Fruit fly (Drosophila melanogaster) whole organism, embryonic: ENCODE results near the gene Cpr65Au.

Experiments
- ATbp ChIP-seq: fragments of 200-800 bp; sonication (Bioruptor generic); optimal IDR thresholded peaks from 2 replicates; lab custom pipeline; 2017; ENCODE audit warnings: missing biosample characterization, mild to moderate bottlenecking, missing genetic modification characterization, missing genetic modification reagents
- Aef1 ChIP-seq: fragments of 200-800 bp; sonication (Bioruptor generic); IDR thresholded peaks from 3 replicates; pipeline ENCODE4 v1.3.6; 2022; ENCODE audit warnings: missing biosample characterization, missing genetic modification characterization
- Atf3 ChIP-seq: fragments of 200-800 bp; sonication (Bioruptor generic); optimal IDR thresholded peaks from 3 replicates; lab custom pipeline; 2016; ENCODE audit warnings: missing biosample characterization, missing genetic modification characterization
- Atf6 ChIP-seq: fragments of 200-800 bp; sonication (Bioruptor generic); IDR thresholded peaks from 2 replicates; pipeline ENCODE4 v1.3.6; 2022; ENCODE audit warnings: missing biosample characterization, missing genetic modification characterization
- C15 ChIP-seq: fragments of 200-800 bp; sonication (Bioruptor generic); IDR thresholded peaks from 3 replicates; pipeline ENCODE4 v1.3.6; 2022; ENCODE audit warnings: missing biosample characterization, missing genetic modification characterization
- CG10959 ChIP-seq: fragments of 200-800 bp; sonication (Bioruptor generic); IDR thresholded peaks from 2 replicates; pipeline ENCODE4 v1.3.6; 2022; ENCODE audit warnings: missing biosample characterization, missing genetic modification characterization
- CG11696 ChIP-seq: fragments of 200-800 bp; sonication (Bioruptor generic); IDR thresholded peaks from 2 replicates; pipeline ENCODE4 v1.3.6; 2022; ENCODE audit warnings: missing biosample characterization, missing genetic modification characterization
- CG13296 ChIP-seq: fragments of 200-800 bp; sonication (Bioruptor generic); optimal IDR thresholded peaks from 3 replicates; lab custom pipeline; 2018; ENCODE audit warnings: missing biosample characterization, mild to moderate bottlenecking, missing genetic modification characterization
- CG14667 ChIP-seq: fragments of 200-800 bp; sonication (Bioruptor generic); IDR thresholded peaks from 2 replicates; pipeline ENCODE4 v1.3.6; 2022; ENCODE audit warnings: missing biosample characterization, missing genetic modification characterization
- CG15696 ChIP-seq: fragments of 200-800 bp; sonication (Bioruptor generic); optimal IDR thresholded peaks from 2 replicates; lab custom pipeline; 2019; ENCODE audit warnings: missing biosample characterization, mild to moderate bottlenecking, missing genetic modification characterization, moderate library complexity
- CG17186 ChIP-seq: fragments of 200-800 bp; sonication (Bioruptor generic); optimal IDR thresholded peaks from 3 replicates; lab custom pipeline; 2017; ENCODE audit warnings: missing biosample characterization, missing genetic modification reagents, missing genetic modification characterization
- CG17568 ChIP-seq: fragments of 200-800 bp; sonication (Bioruptor generic); optimal IDR thresholded peaks from 2 replicates; lab custom pipeline; 2018; ENCODE audit warnings: missing biosample characterization, mild to moderate bottlenecking, missing genetic modification characterization, moderate library complexity
- CG17912 ChIP-seq: fragments of 200-800 bp; sonication (Bioruptor generic); optimal IDR thresholded peaks from 2 replicates; lab custom pipeline; 2018; ENCODE audit warnings: missing biosample characterization, mild to moderate bottlenecking, missing genetic modification characterization
- CG30403 ChIP-seq: fragments of 200-800 bp; sonication (Bioruptor generic); optimal IDR thresholded peaks from 3 replicates; lab custom pipeline; 2016; ENCODE audit warnings: missing biosample characterization, missing genetic modification characterization
- CG3065 ChIP-seq: fragments of 200-800 bp; sonication (Bioruptor generic); optimal IDR thresholded peaks from 2 replicates; lab custom pipeline; 2016; ENCODE audit warnings: missing biosample characterization, missing genetic modification characterization
- CG3838 ChIP-seq: fragments of 200-800 bp; sonication (Bioruptor generic); optimal IDR thresholded peaks from 3 replicates; lab custom pipeline; 2016; ENCODE audit warnings: missing biosample characterization, missing genetic modification characterization
- CG4328 ChIP-seq: fragments of 200-800 bp; sonication (Bioruptor generic); optimal IDR thresholded peaks from 3 replicates; lab custom pipeline; 2017; ENCODE audit warnings: missing biosample characterization, missing genetic modification reagents, missing genetic modification characterization
- CG4730 ChIP-seq: fragments of 200-800 bp; sonication (Bioruptor generic); IDR thresholded peaks from 2 replicates; pipeline ENCODE4 v1.3.6; 2022; ENCODE audit warnings: missing biosample characterization, missing genetic modification characterization
- CG6272 ChIP-seq: fragments of 200-800 bp; sonication (Bioruptor generic); IDR thresholded peaks from 2 replicates; pipeline ENCODE4 v1.3.6; 2022; ENCODE audit warnings: missing biosample characterization, missing genetic modification characterization
- CG6854 ChIP-seq: fragments of 200-800 bp; sonication (Bioruptor generic); optimal IDR thresholded peaks from 3 replicates; lab custom pipeline; 2017; ENCODE audit warnings: missing biosample characterization, mild to moderate bottlenecking, missing genetic modification characterization
- CG7786 ChIP-seq: fragments of 200-800 bp; sonication (Bioruptor generic); optimal IDR thresholded peaks from 2 replicates; lab custom pipeline; 2016; ENCODE audit warnings: missing biosample characterization, missing genetic modification characterization
- CG9817 ChIP-seq: fragments of 200-800 bp; sonication (Bioruptor generic); optimal IDR thresholded peaks from 2 replicates; lab custom pipeline; 2018; ENCODE audit warnings: missing biosample characterization, mild to moderate bottlenecking, missing genetic modification characterization, moderate library complexity
- CG9876 ChIP-seq: fragments of 200-800 bp; sonication (Bioruptor generic); optimal IDR thresholded peaks from 2 replicates; lab custom pipeline; 2016; ENCODE audit warnings: missing biosample characterization, missing genetic modification characterization
- CG9932 ChIP-seq: fragments of 200-800 bp; sonication (Bioruptor generic); IDR thresholded peaks from 2 replicates; pipeline ENCODE4 v1.3.6; 2022; ENCODE audit warnings: missing biosample characterization, missing genetic modification characterization
- CHES-1-like ChIP-seq: fragments of 200-800 bp; sonication (Bioruptor generic); optimal IDR thresholded peaks from 2 replicates; lab custom pipeline; 2016; ENCODE audit warnings: missing biosample characterization, missing genetic modification characterization
- D19B ChIP-seq: fragments of 200-800 bp; sonication (Bioruptor generic); optimal IDR thresholded peaks from 2 replicates; lab custom pipeline; 2017; ENCODE audit warnings: missing biosample characterization, mild to moderate bottlenecking, missing genetic modification characterization
- Dip2 ChIP-seq: fragments of 200-800 bp; sonication (Bioruptor generic); IDR thresholded peaks from 2 replicates; pipeline ENCODE4 v1.3.6; 2022; ENCODE audit warnings: missing biosample characterization, missing genetic modification characterization
- Gsc ChIP-seq: fragments of 200-800 bp; sonication (Bioruptor generic); IDR thresholded peaks from 2 replicates; pipeline ENCODE4 v1.3.6; 2022; ENCODE audit warnings: missing biosample characterization, missing genetic modification characterization
- Gug ChIP-seq: fragments of 200-800 bp; sonication (Bioruptor generic); IDR thresholded peaks from 4 replicates; pipeline ENCODE4 v1.3.6; 2022; ENCODE audit warnings: missing biosample characterization, missing genetic modification characterization
- HLH54F ChIP-seq: fragments of 200-800 bp; sonication (Bioruptor generic); optimal IDR thresholded peaks from 3 replicates; lab custom pipeline; 2016; ENCODE audit warnings: missing biosample characterization, missing genetic modification characterization
- HmgZ ChIP-seq: fragments of 200-800 bp; sonication (Bioruptor generic); optimal IDR thresholded peaks from 2 replicates; lab custom pipeline; 2018; ENCODE audit warnings: missing biosample characterization, mild to moderate bottlenecking, missing genetic modification characterization
- Hsf ChIP-seq: fragments of 200-800 bp; sonication (Bioruptor generic); optimal IDR thresholded peaks from 3 replicates; lab custom pipeline; 2016; ENCODE audit warnings: missing biosample characterization, missing genetic modification characterization
- Jarid2 ChIP-seq: fragments of 200-800 bp; sonication (Bioruptor generic); optimal IDR thresholded peaks from 3 replicates; lab custom pipeline; 2017; ENCODE audit warnings: mild to moderate bottlenecking, missing biosample characterization, missing genetic modification reagents, missing genetic modification characterization
- Lhr ChIP-seq: fragments of 200-800 bp; sonication (Bioruptor generic); optimal IDR thresholded peaks from 3 replicates; lab custom pipeline; 2017; ENCODE audit warnings: mild to moderate bottlenecking, missing biosample characterization, missing genetic modification reagents, missing genetic modification characterization
- Neu2 ChIP-seq: fragments of 200-800 bp; sonication (Bioruptor generic); optimal IDR thresholded peaks from 3 replicates; lab custom pipeline; 2016; ENCODE audit warnings: missing biosample characterization, missing genetic modification characterization, borderline replicate concordance
- Side ChIP-seq: fragments of 200-800 bp; sonication (Bioruptor generic); optimal IDR thresholded peaks from 2 replicates; lab custom pipeline; 2016; ENCODE audit warnings: missing biosample characterization, missing genetic modification characterization
- Tbp ChIP-seq: fragments of >200 bp; optimal IDR thresholded peaks from 2 replicates; lab custom pipeline; 2018; ENCODE audit warnings: missing biosample characterization, missing genetic modification characterization
- al ChIP-seq: fragments of 200-800 bp; sonication (Bioruptor generic); IDR thresholded peaks from 2 replicates; pipeline ENCODE4 v1.3.6; 2022; ENCODE audit warnings: missing biosample characterization, missing genetic modification characterization
- aop ChIP-seq: fragments of 200-800 bp; sonication (Bioruptor generic); IDR thresholded peaks from 2 replicates; pipeline ENCODE4 v1.3.6; 2022; ENCODE audit warnings: missing biosample characterization, missing genetic modification characterization
- bbx ChIP-seq: fragments of 200-800 bp; sonication (Bioruptor generic); IDR thresholded peaks from 2 replicates; pipeline ENCODE4 v1.3.6; 2022; ENCODE audit warnings: missing biosample characterization, missing genetic modification characterization; ENCODE audit not compliant: partially characterized antibody
- gcm2 ChIP-seq: fragments of 200-800 bp; sonication (Bioruptor generic); optimal IDR thresholded peaks from 2 replicates; lab custom pipeline; 2016; ENCODE audit warnings: missing biosample characterization, missing genetic modification characterization
- gsb ChIP-seq: fragments of 200-800 bp; sonication (Bioruptor generic); IDR thresholded peaks from 2 replicates; pipeline ENCODE4 v1.3.6; 2022; ENCODE audit warnings: missing biosample characterization, missing genetic modification characterization
- ham ChIP-seq: fragments of 200-800 bp; sonication (Bioruptor generic); IDR thresholded peaks from 2 replicates; pipeline ENCODE4 v1.3.6; 2022; ENCODE audit warnings: missing biosample characterization, missing genetic modification characterization
- lab ChIP-seq: fragments of 200-800 bp; sonication (Bioruptor generic); optimal IDR thresholded peaks from 3 replicates; lab custom pipeline; 2017; ENCODE audit warnings: missing biosample characterization, missing genetic modification characterization, mild to moderate bottlenecking, moderate library complexity, missing genetic modification reagents
- lilli ChIP-seq: fragments of 200-800 bp; sonication (Bioruptor generic); optimal IDR thresholded peaks from 3 replicates; lab custom pipeline; 2016; ENCODE audit warnings: missing biosample characterization, missing genetic modification characterization
- lmd ChIP-seq: fragments of 200-800 bp; sonication (Bioruptor generic); IDR thresholded peaks from 2 replicates; pipeline ENCODE4 v1.3.6; 2022; ENCODE audit warnings: missing biosample characterization, missing genetic modification characterization
- lov ChIP-seq, 2 experiments: fragments of 200-800 bp in 1 of 2; fragments of >200 bp in 1 of 2; sonication (Bioruptor generic) in 1 of 2; IDR thresholded peaks in 1 of 2; optimal IDR thresholded peaks in 1 of 2; 2 replicates in 1 of 2; 3 replicates in 1 of 2; pipeline versions ENCODE4 v1.3.6 to Lab custom; 2017 to 2022; ENCODE audit warnings: missing biosample characterization in 1 of 2, missing genetic modification characterization in 1 of 2
- maf-S ChIP-seq: fragments of 200-800 bp; sonication (Bioruptor generic); optimal IDR thresholded peaks from 2 replicates; lab custom pipeline; 2016; ENCODE audit warnings: missing biosample characterization, missing genetic modification characterization
- pum ChIP-seq: fragments of 200-800 bp; sonication (Bioruptor generic); optimal IDR thresholded peaks from 2 replicates; lab custom pipeline; 2016; ENCODE audit warnings: missing biosample characterization, missing genetic modification characterization
- sima ChIP-seq: fragments of 200-800 bp; sonication (Bioruptor generic); optimal IDR thresholded peaks from 2 replicates; lab custom pipeline; 2016; ENCODE audit warnings: missing biosample characterization, missing genetic modification characterization
- vnd ChIP-seq: fragments of 200-800 bp; sonication (Bioruptor generic); IDR thresholded peaks from 3 replicates; pipeline ENCODE4 v1.3.6; 2022; ENCODE audit warnings: missing biosample characterization, missing genetic modification characterization; ENCODE audit not compliant: partially characterized antibody

The Cpr65Au gene

DNA sequence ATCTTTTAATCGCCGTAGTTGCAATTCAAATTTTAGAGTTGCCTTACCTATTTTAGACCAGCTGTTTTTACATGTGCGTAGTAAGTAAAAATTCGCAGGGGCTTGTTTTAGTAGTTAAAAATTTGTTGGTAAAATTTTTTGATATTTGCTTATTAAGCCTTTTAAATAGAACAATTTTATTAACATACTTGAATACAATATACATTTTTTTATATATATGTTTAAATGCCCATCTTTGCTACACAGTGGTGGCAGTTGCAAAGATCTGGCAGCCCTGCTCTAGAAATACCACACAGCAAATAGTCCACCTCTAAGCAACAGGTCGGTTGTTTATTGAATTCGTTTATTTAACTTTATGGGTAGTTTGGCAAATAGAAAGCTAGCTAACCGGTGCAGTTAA is 37.2 kb downstream of the Cpr65Au start, which contains the start of the genes CG10467 and loj (continued):
- TF ChIP-seq CG6272 (GFP tag; lab: Robert Waterston, UW) (peak; percentile 98), CG3065 (GFP tag; lab: Kevin White, UChicago) (peak; percentile 90), ham (GFP tag; lab: Robert Waterston, UW) (peak; percentile 91), ATbp (GFP tag; lab: Kevin White, UChicago) (peak; percentile 85), D19B (GFP tag; lab: Kevin White, UChicago) (peak; percentile 81), CG3838 (peak; percentile 86), HLH54F (GFP tag; lab: Kevin White, UChicago) (peak; percentile 86), C15 (peak; percentile 87), CG14667 (GFP tag; lab: Robert Waterston, UW) (peak; percentile 97), CG11696 (GFP tag; lab: Robert Waterston, UW) (peak; percentile 78), CG7786 (GFP tag; lab: Kevin White, UChicago) (peak; percentile 83), CG30403 (GFP tag; lab: Kevin White, UChicago) (peak; percentile 97), gcm2 (GFP tag; lab: Kevin White, UChicago) (peak; percentile 37), CG13296 (GFP tag; lab: Kevin White, UChicago) (peak; percentile 86), Lhr (GFP tag; lab: Kevin White, UChicago) (peak; percentile 90), lmd (GFP tag; lab: Robert Waterston, UW) (peak; percentile 98), aop (GFP tag; lab: Robert Waterston, UW) (peak; percentile 77; the same call in 1 of the 2 replicates), CG10959 (GFP tag; lab: Robert Waterston, UW) (peak; percentile 94), CG17568 (GFP tag; lab: Kevin White, UChicago) (peak; percentile 81), gsb (peak; percentile 90), maf-S (peak; percentile 69), Jarid2 (GFP tag; lab: Kevin White, UChicago) (peak; percentile 67), Atf6 (GFP tag; lab: Robert Waterston, UW) (peak; percentile 93), pum (GFP tag; lab: Kevin White, UChicago) (peak; percentile 83), al (GFP tag; lab: Robert Waterston, UW) (peak; percentile 98), vnd (GFP tag; lab: Robert Waterston, UW) (peak; percentile 65), sima (GFP tag; lab: Kevin White, UChicago) (no peak), lilli (peak; percentile 95), Gug (GFP tag; lab: Robert Waterston, UW) (peak; percentile 98), HmgZ (peak; percentile 94), Side (GFP tag; lab: Kevin White, UChicago) (peak; percentile 56), CG9932 (GFP tag; lab: Robert Waterston, UW) (peak; percentile 99), Dip2 (peak; percentile 56; the same call in 1 of the 2 replicates), lab (GFP tag; lab: Kevin White, UChicago) (peak; percentile 94), Gsc (peak; percentile 95), Aef1 (GFP tag; lab: Robert Waterston, UW) (peak; percentile 98), CG9876 (GFP tag; lab: Kevin White, UChicago) (peak; percentile 79), bbx (GFP tag; lab: Robert Waterston, UW) (peak; percentile 58), CG17912 (peak; percentile 76), Neu2 (GFP tag; lab: Kevin White, UChicago) (no peak), CG4328 (peak; percentile 91), CG6854 (GFP tag; lab: Kevin White, UChicago) (peak; percentile 26), Hsf (GFP tag; lab: Kevin White, UChicago) (peak; percentile 94), CHES-1-like (GFP tag; lab: Kevin White, UChicago) (peak; percentile 73), CG17186 (GFP tag; lab: Kevin White, UChicago) (peak; percentile 48), lov (optimal IDR thresholded peaks at IDR 0.05; lab: Kevin White, UChicago) (no peak), lov (GFP tag; IDR thresholded peaks at IDR 0.05; lab: Robert Waterston, UW) (peak; percentile 93; the same call in 2 of the 3 replicates), CG15696 (tag; lab: Kevin White, UChicago) (peak; percentile 98), CG4730 (peak; percentile 96), Atf3 (peak; percentile 72), Tbp (no peak), CG9817 (tag; lab: Kevin White, UChicago) (peak; percentile 98)
